Worm (Caenorhabditis elegans): ENCODE measurements around the gene Y54G2A.40.

DNA sequence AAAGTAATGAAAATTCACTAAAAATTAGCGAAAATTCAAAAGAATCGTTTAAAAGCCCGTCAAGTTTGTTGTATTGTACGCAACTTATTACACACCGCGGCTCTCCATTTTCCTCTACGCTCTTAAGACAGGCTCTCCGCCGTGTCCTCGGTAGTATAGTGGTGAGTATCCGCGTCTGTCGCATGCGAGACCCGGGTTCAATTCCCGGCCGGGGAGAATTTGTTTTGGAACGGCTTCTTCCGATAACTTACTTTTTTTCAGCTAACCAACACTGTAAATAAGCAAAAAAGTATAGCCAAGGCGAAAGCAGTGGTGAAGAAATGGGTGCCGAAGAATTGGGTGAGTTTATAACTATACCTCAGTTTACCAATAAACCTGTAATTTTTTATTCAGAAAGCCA is 44.1 kb upstream of the Y54G2A.40 start:
- TF ChIP-seq fkh-10 (GFP tag; optimal IDR thresholded peaks at IDR 0.05) (no peak), Y116A8C.19 (tag; optimal IDR thresholded peaks at IDR 0.05; ENCODE audit: borderline replicate concordance) (no peak)
